Worm (Caenorhabditis elegans) whole organism, L4 larva: Measurements from ENCODE around the gene Y37E11B.5.

ENCODE experiments used
- T26A8.4 ChIP-seq: fragments of 200-800 bp; sonication (Bioruptor generic); IDR thresholded peaks from 2 replicates; pipeline ENCODE4 v1.3.6; 2022; ENCODE audit warnings: missing genetic modification characterization, missing compliant biosample characterization
- hlh-11 ChIP-seq: fragments of 200-800 bp; sonication (Bioruptor generic); optimal IDR thresholded peaks from 2 replicates; lab custom pipeline; 2018; ENCODE audit warnings: mild to moderate bottlenecking, missing genetic modification characterization, missing compliant biosample characterization
- hlh-30 ChIP-seq: sonication (generic microtip); optimal IDR thresholded peaks from 2 replicates; lab custom pipeline; 2017; ENCODE audit warnings: antibody characterized with exemption, mild to moderate bottlenecking, missing genetic modification characterization, missing compliant biosample characterization; ENCODE audit not compliant: insufficient read depth
- lin-39 ChIP-seq: fragments of 150-350 bp; optimal IDR thresholded peaks from 2 replicates; lab custom pipeline; 2014; ENCODE audit warnings: missing biosample characterization, missing genetic modification reagents, missing genetic modification characterization
- mdl-1 ChIP-seq, 2 experiments: fragments of 150-350 bp in 1 of 2; sonication (generic microtip) in 1 of 2; optimal IDR thresholded peaks; 2 replicates each; lab custom pipeline; 2014 to 2017; ENCODE audit warnings: missing biosample characterization in 2 of 2, missing genetic modification characterization in 2 of 2
- sdz-12 ChIP-seq: fragments of 200-800 bp; sonication (Bioruptor generic); optimal IDR thresholded peaks from 2 replicates; lab custom pipeline; 2018; ENCODE audit warnings: mild to moderate bottlenecking, missing genetic modification characterization, missing compliant biosample characterization
- zfp-3 ChIP-seq: fragments of 200-800 bp; sonication (Bioruptor generic); conservative IDR thresholded peaks from 2 replicates; pipeline ENCODE4 v1.3.6; 2022; ENCODE audit warnings: missing genetic modification reagents, missing genetic modification characterization, missing compliant biosample characterization

ce11 chrIV:3645487-3645886 lies 47.1 kb upstream of the Y37E11B.5 start:
- TF ChIP-seq sdz-12 (GFP tag; lab: Kevin White, UChicago) (no peak), zfp-3 (GFP tag; lab: Robert Waterston, UW) (no peak), lin-39 (tag; lab: Kevin White, UChicago) (no peak), hlh-11 (tag; lab: Kevin White, UChicago) (no peak), mdl-1 (tag; optimal IDR thresholded peaks at IDR 0.05; lab: Kevin White, UChicago) (no peak), hlh-30 (tag; lab: Kevin White, UChicago) (no peak), T26A8.4 (GFP tag; lab: Robert Waterston, UW) (no peak)
